Worm (Caenorhabditis elegans) whole organism, late embryonic: ENCODE data around the gene msp-40.

Experiments
- F13H6.1 ChIP-seq: sonication (generic microtip); optimal IDR thresholded peaks from 2 replicates; lab custom pipeline; 2016; ENCODE audit warnings: missing genetic modification characterization, missing compliant biosample characterization
- ama-1 ChIP-seq: fragments of 150-350 bp; optimal IDR thresholded peaks from 2 replicates; lab custom pipeline; 2014
- lin-11 ChIP-seq: fragments of 200-800 bp; sonication (Bioruptor generic); optimal IDR thresholded peaks from 2 replicates; lab custom pipeline; 2018; ENCODE audit warnings: mild to moderate bottlenecking, missing genetic modification characterization, missing compliant biosample characterization
- mec-3 ChIP-seq: sonication (generic microtip); optimal IDR thresholded peaks from 2 replicates; lab custom pipeline; 2016; ENCODE audit warnings: borderline replicate concordance, missing genetic modification characterization, missing compliant biosample characterization
- nfya-1 ChIP-seq: sonication (generic microtip); optimal IDR thresholded peaks from 2 replicates; lab custom pipeline; 2017; ENCODE audit warnings: missing genetic modification characterization, mild to moderate bottlenecking, missing compliant biosample characterization, antibody characterized with exemption, moderate library complexity
- nhr-232 ChIP-seq: sonication (generic microtip); optimal IDR thresholded peaks from 2 replicates; lab custom pipeline; 2016; ENCODE audit warnings: missing genetic modification characterization, missing compliant biosample characterization
- pax-1 ChIP-seq: fragments of 150-350 bp; optimal IDR thresholded peaks from 2 replicates; lab custom pipeline; 2014; ENCODE audit warnings: missing biosample characterization, missing genetic modification characterization
- pha-4 ChIP-seq: fragments of 150-350 bp; optimal IDR thresholded peaks from 2 replicates; lab custom pipeline; 2018; ENCODE audit warnings: missing biosample characterization, missing genetic modification reagents, missing genetic modification characterization
- syd-9 ChIP-seq: sonication (generic microtip); optimal IDR thresholded peaks from 2 replicates; lab custom pipeline; 2016; ENCODE audit warnings: mild to moderate bottlenecking, missing genetic modification characterization, moderate library complexity, missing compliant biosample characterization

ce11 chrII:4797071-4797470 lies 28.1 kb upstream of the msp-40 start, which contains the start of gene C33F10.14:
- TF ChIP-seq ama-1 (lab: Kevin White, UChicago) (no peak), pax-1 (tag; lab: Kevin White, UChicago) (no peak), nhr-232 (tag; lab: Kevin White, UChicago) (no peak), lin-11 (tag; lab: Kevin White, UChicago) (no peak), nfya-1 (tag; lab: Kevin White, UChicago) (no peak), pha-4 (tag; lab: Kevin White, UChicago) (no peak), mec-3 (tag; lab: Kevin White, UChicago) (no peak), F13H6.1 (tag; lab: Kevin White, UChicago) (no peak), syd-9 (tag; lab: Kevin White, UChicago) (no peak)
